Fruit fly (Drosophila melanogaster): ENCODE data around the gene CG7377.

CG7377 gene

dm6 chr3L:11554338-11554737 is 35.2 kb upstream of the CG7377 start (continued):
- TF ChIP-seq salr (GFP tag; optimal IDR thresholded peaks at IDR 0.05) = peak; percentile 13 to 57
- peak; percentile 63 for TF ChIP-seq net (GFP tag; optimal IDR thresholded peaks at IDR 0.05)
- TF ChIP-seq CG3919 (GFP tag; optimal IDR thresholded peaks at IDR 0.05) = peak; percentile 76
- TF ChIP-seq CG31627 (GFP tag; optimal IDR thresholded peaks at IDR 0.05) = peak; percentile 70
- TF ChIP-seq Sox102F (GFP tag; optimal IDR thresholded peaks at IDR 0.05) = peak; percentile 69
- peak; percentile 45 for TF ChIP-seq CG6808 (GFP tag; optimal IDR thresholded peaks at IDR 0.05)
- TF ChIP-seq svp (GFP tag) = peak; percentile 82
- TF ChIP-seq Lpt (GFP tag; optimal IDR thresholded peaks at IDR 0.05) = peak; percentile 36
- TF ChIP-seq dsx (GFP tag; optimal IDR thresholded peaks at IDR 0.05; ENCODE audit: poor library complexity, severe bottlenecking) = peak; percentile 68
- TF ChIP-seq Met (GFP tag; optimal IDR thresholded peaks at IDR 0.05) = peak; percentile 69
- TF ChIP-seq Ets21C (GFP tag; optimal IDR thresholded peaks at IDR 0.05) = peak; percentile 25
- TF ChIP-seq CG34406 (GFP tag; optimal IDR thresholded peaks at IDR 0.05) = peak; percentile 25
- TF ChIP-seq Eip78C (GFP tag) = peak; percentile 89
- peak; percentile 49 for TF ChIP-seq spab (GFP tag; optimal IDR thresholded peaks at IDR 0.05)
- TF ChIP-seq CG6276 (GFP tag; optimal IDR thresholded peaks at IDR 0.05) = peak; percentile 54
- TF ChIP-seq fd85E (GFP tag; optimal IDR thresholded peaks at IDR 0.05) = no peak
- peak; percentile 65 for TF ChIP-seq CG10631 (GFP tag; optimal IDR thresholded peaks at IDR 0.05)
- no peak for TF ChIP-seq Eip93F (GFP tag; optimal IDR thresholded peaks at IDR 0.05)
- peak; percentile 7 for TF ChIP-seq CG8319 (GFP tag; optimal IDR thresholded peaks at IDR 0.05)
- TF ChIP-seq eg (GFP tag; IDR thresholded peaks at IDR 0.05) = peak; percentile 85
- TF ChIP-seq esn (GFP tag; optimal IDR thresholded peaks at IDR 0.05) = peak; percentile 67
- peak; percentile 21 for TF ChIP-seq dac (GFP tag; optimal IDR thresholded peaks at IDR 0.05)
- peak; percentile 53 for TF ChIP-seq cyc (GFP tag; optimal IDR thresholded peaks at IDR 0.05)
- TF ChIP-seq CG1621 (tag; optimal IDR thresholded peaks at IDR 0.05) = peak; percentile 47
- peak; percentile 65 for TF ChIP-seq Hr39 (GFP tag; optimal IDR thresholded peaks at IDR 0.05)
- TF ChIP-seq ss (GFP tag; optimal IDR thresholded peaks at IDR 0.05) = peak; percentile 72 to 73
- TF ChIP-seq CG8632 (GFP tag; optimal IDR thresholded peaks at IDR 0.05) = peak; percentile 42
- TF ChIP-seq CG6792 (GFP tag; optimal IDR thresholded peaks at IDR 0.05) = peak; percentile 42

- TF ChIP-seq vri (GFP tag; optimal IDR thresholded peaks at IDR 0.05) (no peak), dac (GFP tag; optimal IDR thresholded peaks at IDR 0.05) (no peak), Sox14 (GFP tag; optimal IDR thresholded peaks at IDR 0.05) (no peak), achi (GFP tag; optimal IDR thresholded peaks at IDR 0.05) (no peak), topi (GFP tag; optimal IDR thresholded peaks at IDR 0.05) (no peak)
Observed at dm6 chr3L:11554796-11555195, 34.7 kb upstream of the CG7377 start.

- TF ChIP-seq eg (GFP tag; IDR thresholded peaks at IDR 0.05) (peak; percentile 82), Eip93F (GFP tag; optimal IDR thresholded peaks at IDR 0.05) (no peak), CG11294 (GFP tag; IDR thresholded peaks at IDR 0.05) (no peak; the same call in 1 of the 2 replicates), CG34406 (GFP tag; optimal IDR thresholded peaks at IDR 0.05) (peak; percentile 43), Blimp-1 (GFP tag; optimal IDR thresholded peaks at IDR 0.05) (no peak), CG8319 (GFP tag; optimal IDR thresholded peaks at IDR 0.05) (no peak), Eip78C (GFP tag) (peak; percentile 88), CG11762 (GFP tag; optimal IDR thresholded peaks at IDR 0.05; ENCODE audit: insufficient read depth) (peak; percentile 33), CG6854 (GFP tag; optimal IDR thresholded peaks at IDR 0.05) (no peak), Sox102F (GFP tag; optimal IDR thresholded peaks at IDR 0.05) (no peak), esn (GFP tag; optimal IDR thresholded peaks at IDR 0.05) (no peak), CG6276 (GFP tag; optimal IDR thresholded peaks at IDR 0.05) (peak; percentile 63), fd59A (GFP tag; optimal IDR thresholded peaks at IDR 0.05) (peak; percentile 27), salr (GFP tag; optimal IDR thresholded peaks at IDR 0.05) (peak; percentile 41 to 85), Eip75B (GFP tag; optimal IDR thresholded peaks at IDR 0.05) (peak; percentile 28), CG10669 (GFP tag; optimal IDR thresholded peaks at IDR 0.05) (peak; percentile 53), Lpt (GFP tag; optimal IDR thresholded peaks at IDR 0.05) (peak; percentile 68), acj6 (GFP tag; optimal IDR thresholded peaks at IDR 0.05) (peak; percentile 23), lz (GFP tag; optimal IDR thresholded peaks at IDR 0.05) (no peak), CG15336 (GFP tag; IDR thresholded peaks at IDR 0.05) (peak; percentile 91), Met (GFP tag; optimal IDR thresholded peaks at IDR 0.05) (no peak), Sox14 (GFP tag; optimal IDR thresholded peaks at IDR 0.05) (no peak), CG3919 (GFP tag; optimal IDR thresholded peaks at IDR 0.05) (peak; percentile 37), CG16779 (tag; optimal IDR thresholded peaks at IDR 0.05) (no peak), CG11902 (GFP tag; optimal IDR thresholded peaks at IDR 0.05) (no peak), OdsH (GFP tag; optimal IDR thresholded peaks at IDR 0.05) (peak; percentile 59), spab (GFP tag; optimal IDR thresholded peaks at IDR 0.05) (peak; percentile 48)
Observed at dm6 chr3L:11555662-11556460, 33.6 kb upstream of the CG7377 start.
